Fruit fly (Drosophila melanogaster): Measurements from ENCODE around the gene Cdk1.

Gene Cdk1

DNA sequence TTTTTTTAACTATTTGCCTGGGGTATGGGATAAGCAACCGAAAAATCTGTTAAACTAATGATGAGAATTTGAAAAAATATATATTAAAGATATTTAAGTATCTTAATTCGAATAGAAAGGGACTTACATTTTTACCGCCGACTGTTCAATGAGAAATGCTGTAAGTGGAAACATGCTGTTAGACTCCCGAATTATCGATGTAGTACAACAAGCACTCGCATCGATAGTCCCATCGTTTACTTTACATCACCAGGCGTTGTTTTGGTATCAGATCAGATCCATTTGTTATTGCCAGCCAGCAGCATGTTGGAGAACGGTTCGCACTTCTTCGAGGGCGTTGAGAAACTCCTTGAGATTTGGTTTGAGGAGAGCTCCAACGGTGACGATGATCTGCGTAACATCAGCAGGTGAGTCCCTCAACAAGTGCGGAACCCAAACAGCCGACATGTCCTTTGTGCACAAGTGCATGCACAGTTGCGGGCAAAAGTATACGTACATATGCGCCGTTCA lies 46.8 kb downstream of the Cdk1 start, which contains the start of gene SamDC:
Gene SamDC (plus strand): TSS at position 246 of the 510 bp plus-strand sequence.
- peak; percentile 78 for TF ChIP-seq Hr78 (GFP tag; optimal IDR thresholded peaks at IDR 0.05)
- no peak for TF ChIP-seq Vsx2 (GFP tag; optimal IDR thresholded peaks at IDR 0.05; ENCODE audit: partially characterized antibody)
- peak; percentile 19 for TF ChIP-seq Sp1 (GFP tag; optimal IDR thresholded peaks at IDR 0.05)
- no peak for TF ChIP-seq Mio (GFP tag; optimal IDR thresholded peaks at IDR 0.05)
- TF ChIP-seq CG9705 (GFP tag; optimal IDR thresholded peaks at IDR 0.05) = no peak
- TF ChIP-seq tai (GFP tag; optimal IDR thresholded peaks at IDR 0.05) = no peak
- peak; percentile 28 for TF ChIP-seq Hnf4 (GFP tag; optimal IDR thresholded peaks at IDR 0.05)
- TF ChIP-seq foxo (GFP tag; optimal IDR thresholded peaks at IDR 0.05) = peak in 1 of 2 experiments; percentile 57
- TF ChIP-seq ey (GFP tag; optimal IDR thresholded peaks at IDR 0.05) = no peak
- TF ChIP-seq GATAd (GFP tag; optimal IDR thresholded peaks at IDR 0.05) = no peak
- TF ChIP-seq CrebA (GFP tag; optimal IDR thresholded peaks at IDR 0.05; ENCODE audit: borderline replicate concordance) = no peak
- no peak for TF ChIP-seq Jra (GFP tag; optimal IDR thresholded peaks at IDR 0.05)
- TF ChIP-seq OdsH (GFP tag; optimal IDR thresholded peaks at IDR 0.05) = peak; percentile 24
- no peak for TF ChIP-seq dmrt93B (GFP tag; optimal IDR thresholded peaks at IDR 0.05)
- no peak for TF ChIP-seq CG32264 (GFP tag; optimal IDR thresholded peaks at IDR 0.05)
- no peak for TF ChIP-seq lola (GFP tag; optimal IDR thresholded peaks at IDR 0.05)
- no peak for TF ChIP-seq Abd-B (GFP tag; optimal IDR thresholded peaks at IDR 0.05)
- peak; percentile 46 for TF ChIP-seq h (GFP tag; optimal IDR thresholded peaks at IDR 0.05)
- peak; percentile 97 for TF ChIP-seq N (GFP tag; optimal IDR thresholded peaks at IDR 0.05)
- peak; percentile 4 for TF ChIP-seq sv (GFP tag; optimal IDR thresholded peaks at IDR 0.05)
- TF ChIP-seq jim (GFP tag; optimal IDR thresholded peaks at IDR 0.05) = no peak
- TF ChIP-seq brk (GFP tag; optimal IDR thresholded peaks at IDR 0.05) = no peak
- TF ChIP-seq rgr (GFP tag; optimal IDR thresholded peaks at IDR 0.05) = peak; percentile 48
- TF ChIP-seq pan (optimal IDR thresholded peaks at IDR 0.05) = no peak
- TF ChIP-seq br (GFP tag; optimal IDR thresholded peaks at IDR 0.05) = no peak
- TF ChIP-seq HLH106 (tag; optimal IDR thresholded peaks at IDR 0.05) = peak; percentile 20
- no peak for TF ChIP-seq fru (GFP tag; optimal IDR thresholded peaks at IDR 0.05)
- TF ChIP-seq sage (GFP tag; optimal IDR thresholded peaks at IDR 0.05) = peak; percentile 30
- TF ChIP-seq Dif (GFP tag; optimal IDR thresholded peaks at IDR 0.05; ENCODE audit: partially characterized antibody) = no peak
- TF ChIP-seq psq (GFP tag; optimal IDR thresholded peaks at IDR 0.05) = no peak
- TF ChIP-seq woc (GFP tag; optimal IDR thresholded peaks at IDR 0.05) = peak; percentile 76
- no peak for TF ChIP-seq dl (GFP tag; optimal IDR thresholded peaks at IDR 0.05; ENCODE audit: insufficient read depth in 1 of 2, partially characterized antibody in 2 of 2)
- TF ChIP-seq Dfd (GFP tag; optimal IDR thresholded peaks at IDR 0.05) = no peak
- TF ChIP-seq Rel (GFP tag; optimal IDR thresholded peaks at IDR 0.05) = no peak
- TF ChIP-seq Rel (tag; optimal IDR thresholded peaks at IDR 0.05) = peak; percentile 19
- no peak for TF ChIP-seq dsf (GFP tag; optimal IDR thresholded peaks at IDR 0.05; ENCODE audit: borderline replicate concordance)
- TF ChIP-seq usp (GFP tag; optimal IDR thresholded peaks at IDR 0.05) = no peak
- TF ChIP-seq Hr83 (GFP tag; optimal IDR thresholded peaks at IDR 0.05; ENCODE audit: poor library complexity, severe bottlenecking) = peak; percentile 71
- TF ChIP-seq Myc (optimal IDR thresholded peaks at IDR 0.05) = no peak

DNA sequence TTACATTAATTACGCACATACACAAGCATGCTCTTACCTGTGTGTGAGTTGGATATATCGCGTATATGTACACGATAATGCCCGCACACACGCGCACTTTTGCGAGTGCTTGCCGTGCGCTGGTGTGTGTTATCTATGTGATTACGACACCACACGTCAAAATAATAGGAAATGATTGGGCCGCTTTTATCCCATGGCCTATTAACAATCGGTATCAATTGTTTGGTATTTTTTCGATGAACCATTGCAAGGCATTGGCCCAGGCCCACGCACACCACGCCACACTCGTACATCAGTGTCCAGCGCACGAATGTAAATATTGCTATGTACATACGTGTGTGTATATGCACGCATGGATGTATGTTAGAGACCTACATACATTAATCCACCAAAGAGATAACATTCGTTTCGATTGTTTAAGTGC lies 51.2 kb downstream of the Cdk1 start:
- TF ChIP-seq dl (GFP tag; optimal IDR thresholded peaks at IDR 0.05; ENCODE audit: insufficient read depth in 1 of 2, partially characterized antibody in 2 of 2) (no peak), br (GFP tag; optimal IDR thresholded peaks at IDR 0.05) (peak; percentile 64), Myc (optimal IDR thresholded peaks at IDR 0.05) (no peak), ey (GFP tag; optimal IDR thresholded peaks at IDR 0.05) (peak; percentile 58), sv (GFP tag; optimal IDR thresholded peaks at IDR 0.05) (peak; percentile 11), Hnf4 (GFP tag; optimal IDR thresholded peaks at IDR 0.05) (peak; percentile 57), Rel (GFP tag; optimal IDR thresholded peaks at IDR 0.05) (peak; percentile 80), Rel (tag; optimal IDR thresholded peaks at IDR 0.05) (peak; percentile 58), Jra (GFP tag; optimal IDR thresholded peaks at IDR 0.05) (peak; percentile 39), tai (GFP tag; optimal IDR thresholded peaks at IDR 0.05) (no peak), dmrt93B (GFP tag; optimal IDR thresholded peaks at IDR 0.05) (no peak), woc (GFP tag; optimal IDR thresholded peaks at IDR 0.05) (peak; percentile 55), h (GFP tag; optimal IDR thresholded peaks at IDR 0.05) (peak; percentile 78), Sp1 (GFP tag; optimal IDR thresholded peaks at IDR 0.05) (peak; percentile 56), sage (GFP tag; optimal IDR thresholded peaks at IDR 0.05) (peak; percentile 47), N (GFP tag; optimal IDR thresholded peaks at IDR 0.05) (peak; percentile 72), fru (GFP tag; optimal IDR thresholded peaks at IDR 0.05) (peak; percentile 57), Dif (GFP tag; optimal IDR thresholded peaks at IDR 0.05; ENCODE audit: partially characterized antibody) (no peak), CrebA (GFP tag; optimal IDR thresholded peaks at IDR 0.05; ENCODE audit: borderline replicate concordance) (no peak), foxo (GFP tag; optimal IDR thresholded peaks at IDR 0.05) (peak in 1 of 2 experiments; percentile 16), OdsH (GFP tag; optimal IDR thresholded peaks at IDR 0.05) (peak; percentile 56), rgr (GFP tag; optimal IDR thresholded peaks at IDR 0.05) (peak; percentile 58), brk (GFP tag; optimal IDR thresholded peaks at IDR 0.05) (peak; percentile 57), CG32264 (GFP tag; optimal IDR thresholded peaks at IDR 0.05) (no peak), HLH106 (tag; optimal IDR thresholded peaks at IDR 0.05) (peak; percentile 33), Hr83 (GFP tag; optimal IDR thresholded peaks at IDR 0.05; ENCODE audit: poor library complexity, severe bottlenecking) (peak; percentile 13), psq (GFP tag; optimal IDR thresholded peaks at IDR 0.05) (peak; percentile 29)
